Fruit fly (Drosophila melanogaster) whole organism, wandering third instar larva: Measurements from ENCODE around the gene CG12784.

ENCODE experiments used
- Abd-B ChIP-seq: fragments of >200 bp; optimal IDR thresholded peaks from 2 replicates; lab custom pipeline; 2017; ENCODE audit warnings: missing biosample characterization, missing genetic modification characterization
- CG32264 ChIP-seq: fragments of 200-800 bp; sonication (Bioruptor generic); optimal IDR thresholded peaks from 2 replicates; lab custom pipeline; 2016; ENCODE audit warnings: missing biosample characterization, missing genetic modification characterization
- CG9705 ChIP-seq: fragments of 200-800 bp; sonication (Bioruptor generic); optimal IDR thresholded peaks from 2 replicates; lab custom pipeline; 2018; ENCODE audit warnings: missing biosample characterization, mild to moderate bottlenecking, missing genetic modification characterization
- CrebA ChIP-seq: fragments of 200-800 bp; sonication (Bioruptor generic); optimal IDR thresholded peaks from 2 replicates; lab custom pipeline; 2016; ENCODE audit warnings: missing biosample characterization, mild to moderate bottlenecking, missing genetic modification characterization, borderline replicate concordance
- Dfd ChIP-seq: fragments of >200 bp; optimal IDR thresholded peaks from 2 replicates; lab custom pipeline; 2017; ENCODE audit warnings: missing biosample characterization, missing genetic modification characterization
- Dif ChIP-seq: fragments of 200-275, 200-300 bp; sonication (Bioruptor generic); optimal IDR thresholded peaks from 2 replicates; lab custom pipeline; 2018; ENCODE audit warnings: missing biosample characterization, missing genetic modification characterization; ENCODE audit not compliant: partially characterized antibody
- GATAd ChIP-seq: sonication (Bioruptor generic); optimal IDR thresholded peaks from 2 replicates; lab custom pipeline; 2016; ENCODE audit warnings: missing biosample characterization, missing genetic modification characterization
- HLH106 ChIP-seq: fragments of 200-800 bp; optimal IDR thresholded peaks from 3 replicates; lab custom pipeline; 2019; ENCODE audit warnings: missing biosample characterization, mild to moderate bottlenecking, missing genetic modification characterization, moderate library complexity
- Hnf4 ChIP-seq: fragments of 200-800 bp; sonication (Bioruptor generic); optimal IDR thresholded peaks from 2 replicates; lab custom pipeline; 2016; ENCODE audit warnings: missing biosample characterization, mild to moderate bottlenecking, missing genetic modification characterization
- Hr78 ChIP-seq: fragments of >200 bp; optimal IDR thresholded peaks from 2 replicates; lab custom pipeline; 2017; ENCODE audit warnings: missing biosample characterization, missing genetic modification characterization
- Hr83 ChIP-seq: fragments of 200-300 bp; sonication (Bioruptor generic); optimal IDR thresholded peaks from 2 replicates; lab custom pipeline; 2016; ENCODE audit warnings: missing biosample characterization, mild to moderate bottlenecking, missing genetic modification characterization, moderate library complexity; ENCODE audit not compliant: poor library complexity, severe bottlenecking
- Jra ChIP-seq: sonication (Bioruptor generic); optimal IDR thresholded peaks from 2 replicates; lab custom pipeline; 2016; ENCODE audit warnings: missing biosample characterization, missing genetic modification characterization
- Mio ChIP-seq: sonication (Bioruptor generic); optimal IDR thresholded peaks from 2 replicates; lab custom pipeline; 2016; ENCODE audit warnings: missing biosample characterization, missing genetic modification characterization
- Myc ChIP-seq: fragments of >200 bp; optimal IDR thresholded peaks from 2 replicates; lab custom pipeline; 2017
- N ChIP-seq: fragments of >200 bp; optimal IDR thresholded peaks from 2 replicates; lab custom pipeline; 2018; ENCODE audit warnings: missing biosample characterization, missing external identifiers, missing genetic modification characterization
- OdsH ChIP-seq: fragments of 200-800 bp; sonication (Bioruptor generic); optimal IDR thresholded peaks from 2 replicates; lab custom pipeline; 2016; ENCODE audit warnings: missing biosample characterization, mild to moderate bottlenecking, missing genetic modification characterization
- Rel ChIP-seq, 2 experiments: fragments of 200-800 bp; sonication (Bioruptor generic) in 1 of 2; optimal IDR thresholded peaks; 2 replicates in 1 of 2; 3 replicates in 1 of 2; lab custom pipeline; 2016 to 2019; ENCODE audit warnings: mild to moderate bottlenecking in 2 of 2, missing biosample characterization in 2 of 2, missing genetic modification characterization in 2 of 2, moderate library complexity in 1 of 2
- Sp1 ChIP-seq: fragments of 200-800 bp; sonication (Bioruptor generic); optimal IDR thresholded peaks from 3 replicates; lab custom pipeline; 2019; ENCODE audit warnings: missing biosample characterization, mild to moderate bottlenecking, missing genetic modification characterization, moderate library complexity
- Vsx2 ChIP-seq: fragments of 200-300, 225-300 bp; sonication (Bioruptor generic); optimal IDR thresholded peaks from 2 replicates; lab custom pipeline; 2018; ENCODE audit warnings: missing biosample characterization, missing genetic modification characterization; ENCODE audit not compliant: partially characterized antibody
- br ChIP-seq: fragments of 200-800 bp; sonication (Bioruptor generic); optimal IDR thresholded peaks from 2 replicates; lab custom pipeline; 2016; ENCODE audit warnings: missing biosample characterization, missing genetic modification characterization
- brk ChIP-seq: fragments of 200-800 bp; sonication (Bioruptor generic); optimal IDR thresholded peaks from 2 replicates; lab custom pipeline; 2016; ENCODE audit warnings: missing biosample characterization, mild to moderate bottlenecking, missing genetic modification characterization
- dl ChIP-seq, 2 experiments: fragments of 175-275, 200-275 bp in 1 of 2; fragments of 200-275 bp in 1 of 2; sonication (Bioruptor generic); optimal IDR thresholded peaks; lab custom pipeline; 2018; ENCODE audit warnings: mild to moderate bottlenecking in 2 of 2, missing biosample characterization in 2 of 2, missing genetic modification characterization in 2 of 2, moderate library complexity in 2 of 2; ENCODE audit not compliant: partially characterized antibody in 2 of 2, insufficient read depth in 1 of 2
- dmrt93B ChIP-seq: fragments of 200-800 bp; sonication (Bioruptor generic); optimal IDR thresholded peaks from 2 replicates; lab custom pipeline; 2018; ENCODE audit warnings: missing biosample characterization, mild to moderate bottlenecking, missing genetic modification characterization
- dsf ChIP-seq: sonication (Bioruptor generic); optimal IDR thresholded peaks from 2 replicates; lab custom pipeline; 2016; ENCODE audit warnings: missing biosample characterization, missing genetic modification characterization, borderline replicate concordance
- ey ChIP-seq: fragments of 200-800 bp; sonication (Bioruptor generic); optimal IDR thresholded peaks from 2 replicates; lab custom pipeline; 2016; ENCODE audit warnings: missing biosample characterization, missing genetic modification characterization
- foxo ChIP-seq, 2 experiments: fragments of 200-800 bp; sonication (Bioruptor generic); optimal IDR thresholded peaks; 2 replicates in 1 of 2; 3 replicates in 1 of 2; lab custom pipeline; 2016 to 2017; ENCODE audit warnings: missing biosample characterization in 2 of 2, missing genetic modification characterization in 2 of 2
- fru ChIP-seq: fragments of 200-800 bp; sonication (Bioruptor generic); optimal IDR thresholded peaks from 3 replicates; lab custom pipeline; 2016; ENCODE audit warnings: missing biosample characterization, mild to moderate bottlenecking, missing genetic modification characterization
- h ChIP-seq: fragments of 200-800 bp; sonication (Bioruptor generic); optimal IDR thresholded peaks from 3 replicates; lab custom pipeline; 2016; ENCODE audit warnings: missing biosample characterization, mild to moderate bottlenecking, missing genetic modification characterization
- jim ChIP-seq: fragments of 175-275, 200-325 bp; sonication (Bioruptor generic); optimal IDR thresholded peaks from 2 replicates; lab custom pipeline; 2016; ENCODE audit warnings: missing biosample characterization, mild to moderate bottlenecking, missing genetic modification characterization
- lola ChIP-seq: fragments of >200 bp; optimal IDR thresholded peaks from 2 replicates; lab custom pipeline; 2017; ENCODE audit warnings: missing biosample characterization, missing genetic modification characterization
- pan ChIP-seq: fragments of >200 bp; optimal IDR thresholded peaks from 2 replicates; lab custom pipeline; 2017
- psq ChIP-seq: fragments of 200-800 bp; sonication (Bioruptor generic); optimal IDR thresholded peaks from 3 replicates; lab custom pipeline; 2017; ENCODE audit warnings: missing biosample characterization, mild to moderate bottlenecking, missing genetic modification characterization, moderate library complexity
- rgr ChIP-seq: fragments of 200-800 bp; sonication (Bioruptor generic); optimal IDR thresholded peaks from 3 replicates; lab custom pipeline; 2016; ENCODE audit warnings: missing biosample characterization, mild to moderate bottlenecking, missing genetic modification characterization
- sage ChIP-seq: fragments of 200-800 bp; sonication (Bioruptor generic); optimal IDR thresholded peaks from 2 replicates; lab custom pipeline; 2016; ENCODE audit warnings: missing biosample characterization, mild to moderate bottlenecking, missing genetic modification characterization
- sv ChIP-seq: fragments of 200-800 bp; sonication (Bioruptor generic); optimal IDR thresholded peaks from 3 replicates; lab custom pipeline; 2016; ENCODE audit warnings: missing biosample characterization, missing genetic modification characterization
- tai ChIP-seq: sonication (Bioruptor generic); optimal IDR thresholded peaks from 2 replicates; lab custom pipeline; 2016; ENCODE audit warnings: missing biosample characterization, missing genetic modification characterization
- usp ChIP-seq: fragments of >200 bp; optimal IDR thresholded peaks from 2 replicates; lab custom pipeline; 2017; ENCODE audit warnings: missing biosample characterization, missing genetic modification characterization
- woc ChIP-seq: sonication (Bioruptor generic); optimal IDR thresholded peaks from 2 replicates; lab custom pipeline; 2016; ENCODE audit warnings: missing biosample characterization, mild to moderate bottlenecking, missing genetic modification characterization

Gene CG12784

dm6 chr3R:15794258-15794727 lies 31.4 kb downstream of the CG12784 start:
- TF ChIP-seq tai (GFP tag; lab: Kevin White, UChicago) (no peak), Vsx2 (GFP tag; lab: Kevin White, UChicago) (no peak), jim (GFP tag; lab: Kevin White, UChicago) (peak; percentile 78), usp (GFP tag; lab: Kevin White, UChicago) (no peak), br (GFP tag; lab: Kevin White, UChicago) (peak; percentile 46), Rel (GFP tag; optimal IDR thresholded peaks at IDR 0.05; lab: Kevin White, UChicago) (no peak), Rel (tag; optimal IDR thresholded peaks at IDR 0.05; lab: Kevin White, UChicago) (peak; percentile 38), CG32264 (GFP tag; lab: Kevin White, UChicago) (peak; percentile 27), Dfd (no peak), Myc (lab: Kevin White, UChicago) (no peak), pan (no peak), Sp1 (GFP tag; lab: Kevin White, UChicago) (peak; percentile 42), woc (GFP tag; lab: Kevin White, UChicago) (no peak), Dif (no peak), dmrt93B (GFP tag; lab: Kevin White, UChicago) (no peak), Jra (GFP tag; lab: Kevin White, UChicago) (peak; percentile 65), Abd-B (no peak), fru (GFP tag; lab: Kevin White, UChicago) (peak; percentile 13), rgr (peak; percentile 58), GATAd (no peak), brk (GFP tag; lab: Kevin White, UChicago) (peak; percentile 55), Mio (GFP tag; lab: Kevin White, UChicago) (no peak), foxo (GFP tag; optimal IDR thresholded peaks at IDR 0.05; lab: Kevin White, UChicago) (peak in 1 of 2 experiments; percentile 31), sv (GFP tag; lab: Kevin White, UChicago) (no peak), sage (peak; percentile 39), HLH106 (tag; lab: Kevin White, UChicago) (no peak), CrebA (GFP tag; lab: Kevin White, UChicago) (no peak), Hnf4 (GFP tag; lab: Kevin White, UChicago) (no peak), Hr78 (GFP tag; lab: Kevin White, UChicago) (peak; percentile 41), h (GFP tag; lab: Kevin White, UChicago) (peak; percentile 60), CG9705 (GFP tag; lab: Kevin White, UChicago) (no peak), psq (GFP tag; lab: Kevin White, UChicago) (peak; percentile 28), dsf (no peak), ey (peak; percentile 8), Hr83 (GFP tag; lab: Kevin White, UChicago) (peak; percentile 92), OdsH (GFP tag; lab: Kevin White, UChicago) (peak; percentile 19), N (GFP tag; lab: Kevin White, UChicago) (peak; percentile 88), dl (GFP tag; optimal IDR thresholded peaks at IDR 0.05; lab: Kevin White, UChicago; ENCODE audit: insufficient read depth in 1 of 2, partially characterized antibody in 2 of 2) (no peak), lola (GFP tag; lab: Kevin White, UChicago) (no peak)
- TF ChIP-seq, all 38 proteins: peak for 18

DNA sequence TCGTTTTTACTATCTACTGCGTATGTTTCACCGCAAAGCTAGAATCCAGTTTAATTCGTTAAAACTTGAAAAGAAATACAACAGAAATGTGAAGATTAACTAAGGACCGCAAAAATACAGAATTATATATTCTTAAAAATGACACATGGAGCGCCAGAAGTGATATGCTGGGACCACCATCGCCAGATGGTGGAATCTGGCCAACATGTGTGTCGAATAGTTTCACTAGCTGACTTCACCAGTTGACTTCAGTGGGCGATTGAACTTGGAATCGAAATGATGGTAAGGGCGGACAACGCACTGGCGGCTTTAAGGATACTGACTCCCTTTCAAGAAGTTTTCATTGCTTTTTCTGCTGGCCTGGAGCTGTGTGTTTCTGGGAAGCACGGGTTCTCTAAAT lies 39.1 kb downstream of the CG12784 start, which contains the start of gene CG9593:
Gene CG9593 (plus strand): TSS at position 270 of the 400 bp plus-strand sequence.
- TF ChIP-seq CG9705 (GFP tag; lab: Kevin White, UChicago) = no peak
- no peak for TF ChIP-seq fru (GFP tag; lab: Kevin White, UChicago)
- TF ChIP-seq pan = no peak
- TF ChIP-seq Jra (GFP tag; lab: Kevin White, UChicago) = no peak
- TF ChIP-seq Hr83 (GFP tag; lab: Kevin White, UChicago) = no peak
- TF ChIP-seq jim (GFP tag; lab: Kevin White, UChicago) = no peak
- no peak for TF ChIP-seq dsf
- no peak for TF ChIP-seq Abd-B
- no peak for TF ChIP-seq dmrt93B (GFP tag; lab: Kevin White, UChicago)
- TF ChIP-seq usp (GFP tag; lab: Kevin White, UChicago) = no peak
- TF ChIP-seq Myc (lab: Kevin White, UChicago) = no peak
- TF ChIP-seq Sp1 (GFP tag; lab: Kevin White, UChicago) = no peak
- TF ChIP-seq Mio (GFP tag; lab: Kevin White, UChicago) = no peak
- no peak for TF ChIP-seq sv (GFP tag; lab: Kevin White, UChicago)
- TF ChIP-seq dl (GFP tag; optimal IDR thresholded peaks at IDR 0.05; lab: Kevin White, UChicago; ENCODE audit: insufficient read depth in 1 of 2, partially characterized antibody in 2 of 2) = no peak
- no peak for TF ChIP-seq Dfd
- TF ChIP-seq, all 38 proteins: peak for 0
